Worm (Caenorhabditis elegans): ENCODE results near the gene nspb-4.

nspb-4 gene

ce11 chrIV:6560434-6560833 is 37.6 kb upstream of the nspb-4 start, which contains the start of gene best-9:
Gene best-9, plus strand, starts transcription at chrIV:6560734.
- no peak for TF ChIP-seq F13C5.2 (tag; optimal IDR thresholded peaks at IDR 0.05)
- no peak for TF ChIP-seq hmg-4 (GFP tag; optimal IDR thresholded peaks at IDR 0.05)
- no peak for TF ChIP-seq aly-1 (tag; optimal IDR thresholded peaks at IDR 0.05)

- no peak for TF ChIP-seq pes-1 (GFP tag; IDR thresholded peaks at IDR 0.05)
- TF ChIP-seq ama-1 (optimal IDR thresholded peaks at IDR 0.05), result no peak
- TF ChIP-seq tbx-11 (GFP tag; IDR thresholded peaks at IDR 0.05), result no peak
- no peak for TF ChIP-seq aly-1 (tag; optimal IDR thresholded peaks at IDR 0.05)
- no peak for TF ChIP-seq F13C5.2 (tag; optimal IDR thresholded peaks at IDR 0.05)
- TF ChIP-seq scrt-1 (GFP tag; IDR thresholded peaks at IDR 0.05), result no peak
- no peak for TF ChIP-seq flt-1 (GFP tag; IDR thresholded peaks at IDR 0.05)
- no peak for TF ChIP-seq ets-7 (tag; optimal IDR thresholded peaks at IDR 0.05)
- TF ChIP-seq B0310.2 (tag; optimal IDR thresholded peaks at IDR 0.05), result no peak
- no peak for TF ChIP-seq tra-4 (tag; optimal IDR thresholded peaks at IDR 0.05)
- TF ChIP-seq hnd-1 (tag; optimal IDR thresholded peaks at IDR 0.05), result no peak
- TF ChIP-seq tbx-37 (GFP tag; conservative IDR thresholded peaks at IDR 0.05), result no peak
- TF ChIP-seq ceh-36 (tag; optimal IDR thresholded peaks at IDR 0.05), result no peak
- no peak for TF ChIP-seq ceh-13 (GFP tag; optimal IDR thresholded peaks at IDR 0.05)
- no peak for TF ChIP-seq hmg-4 (GFP tag; optimal IDR thresholded peaks at IDR 0.05)
- TF ChIP-seq sea-1 (GFP tag; conservative IDR thresholded peaks at IDR 0.05), result no peak
- no peak for TF ChIP-seq hmbx-1 (tag; optimal IDR thresholded peaks at IDR 0.05)
Measured at ce11 chrIV:6562039-6562438, 36.0 kb upstream of the nspb-4 start.

DNA sequence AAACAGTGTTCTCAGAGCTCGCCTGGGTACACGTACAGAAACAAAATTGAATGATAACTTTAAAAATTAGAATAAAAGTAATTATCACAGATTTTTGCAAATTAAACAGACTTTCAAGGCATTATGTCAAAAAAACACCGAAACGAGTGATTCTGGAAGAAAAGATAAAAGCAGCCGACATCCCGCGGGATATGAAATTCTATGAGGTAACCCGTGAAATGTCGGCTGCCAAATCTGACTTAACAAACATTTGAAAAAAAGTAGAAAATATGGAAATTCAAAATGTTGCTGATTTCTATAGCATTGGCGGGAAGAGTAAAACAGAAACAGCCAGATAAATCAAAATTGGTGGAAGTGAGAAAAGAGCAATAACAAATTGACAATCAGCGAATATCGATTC is 32.4 kb upstream of the nspb-4 start:
- TF ChIP-seq hmg-4 (GFP tag; optimal IDR thresholded peaks at IDR 0.05), result no peak
- no peak for TF ChIP-seq F13C5.2 (tag; optimal IDR thresholded peaks at IDR 0.05)
- no peak for TF ChIP-seq aly-1 (tag; optimal IDR thresholded peaks at IDR 0.05)
- no peak for TF ChIP-seq tbx-11 (GFP tag; IDR thresholded peaks at IDR 0.05)
- TF ChIP-seq ceh-13 (GFP tag; optimal IDR thresholded peaks at IDR 0.05), result no peak

ce11 chrIV:6572238-6572637 is 25.8 kb upstream of the nspb-4 start, which contains the start of gene bicd-1:
Gene bicd-1, minus strand, starts transcription at chrIV:6572338.
- TF ChIP-seq F13C5.2 (tag; optimal IDR thresholded peaks at IDR 0.05) (no peak), B0310.2 (tag; optimal IDR thresholded peaks at IDR 0.05) (no peak), ceh-13 (GFP tag; optimal IDR thresholded peaks at IDR 0.05) (no peak), tra-4 (tag; optimal IDR thresholded peaks at IDR 0.05) (no peak), pes-1 (GFP tag; IDR thresholded peaks at IDR 0.05) (no peak), hnd-1 (tag; optimal IDR thresholded peaks at IDR 0.05) (no peak), ama-1 (optimal IDR thresholded peaks at IDR 0.05) (no peak), hmg-4 (GFP tag; optimal IDR thresholded peaks at IDR 0.05) (no peak)

DNA sequence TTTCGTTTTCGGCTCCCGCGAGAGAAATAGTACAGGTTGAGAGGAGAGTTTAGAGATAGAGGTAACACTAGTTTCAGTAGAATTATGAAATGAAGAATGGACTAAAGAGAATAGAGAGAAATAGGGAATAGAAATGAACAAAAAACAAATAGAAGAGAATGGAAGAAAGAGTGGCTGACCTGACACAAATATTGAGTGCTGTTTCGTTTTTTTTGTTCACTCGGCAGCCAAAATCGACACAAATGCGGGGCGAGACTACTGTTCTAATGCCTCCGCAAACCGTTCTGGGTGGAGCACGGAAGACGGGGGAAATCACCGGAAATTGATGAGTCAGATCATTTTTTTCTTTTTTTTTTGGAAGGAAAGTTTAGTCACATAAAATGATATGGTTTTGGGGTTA is 25.4 kb upstream of the nspb-4 start:
- TF ChIP-seq hmbx-1 (tag; optimal IDR thresholded peaks at IDR 0.05) (no peak), ceh-13 (GFP tag; optimal IDR thresholded peaks at IDR 0.05) (no peak), tbx-11 (GFP tag; IDR thresholded peaks at IDR 0.05) (no peak), B0310.2 (tag; optimal IDR thresholded peaks at IDR 0.05) (no peak), flt-1 (GFP tag; IDR thresholded peaks at IDR 0.05) (no peak), ets-7 (tag; optimal IDR thresholded peaks at IDR 0.05) (no peak), F13C5.2 (tag; optimal IDR thresholded peaks at IDR 0.05) (no peak), ama-1 (optimal IDR thresholded peaks at IDR 0.05) (no peak), sea-1 (GFP tag; conservative IDR thresholded peaks at IDR 0.05) (no peak), pes-1 (GFP tag; IDR thresholded peaks at IDR 0.05) (no peak), tra-4 (tag; optimal IDR thresholded peaks at IDR 0.05) (no peak), ceh-36 (tag; optimal IDR thresholded peaks at IDR 0.05) (no peak), scrt-1 (GFP tag; IDR thresholded peaks at IDR 0.05) (no peak), aly-1 (tag; optimal IDR thresholded peaks at IDR 0.05) (no peak), hmg-4 (GFP tag; optimal IDR thresholded peaks at IDR 0.05) (no peak), hnd-1 (tag; optimal IDR thresholded peaks at IDR 0.05) (no peak), tbx-37 (GFP tag; conservative IDR thresholded peaks at IDR 0.05) (no peak)

- no peak for TF ChIP-seq F13C5.2 (tag; optimal IDR thresholded peaks at IDR 0.05)
- no peak for TF ChIP-seq hmbx-1 (tag; optimal IDR thresholded peaks at IDR 0.05)
Measured at ce11 chrIV:6574343-6574742, 23.7 kb upstream of the nspb-4 start.

DNA sequence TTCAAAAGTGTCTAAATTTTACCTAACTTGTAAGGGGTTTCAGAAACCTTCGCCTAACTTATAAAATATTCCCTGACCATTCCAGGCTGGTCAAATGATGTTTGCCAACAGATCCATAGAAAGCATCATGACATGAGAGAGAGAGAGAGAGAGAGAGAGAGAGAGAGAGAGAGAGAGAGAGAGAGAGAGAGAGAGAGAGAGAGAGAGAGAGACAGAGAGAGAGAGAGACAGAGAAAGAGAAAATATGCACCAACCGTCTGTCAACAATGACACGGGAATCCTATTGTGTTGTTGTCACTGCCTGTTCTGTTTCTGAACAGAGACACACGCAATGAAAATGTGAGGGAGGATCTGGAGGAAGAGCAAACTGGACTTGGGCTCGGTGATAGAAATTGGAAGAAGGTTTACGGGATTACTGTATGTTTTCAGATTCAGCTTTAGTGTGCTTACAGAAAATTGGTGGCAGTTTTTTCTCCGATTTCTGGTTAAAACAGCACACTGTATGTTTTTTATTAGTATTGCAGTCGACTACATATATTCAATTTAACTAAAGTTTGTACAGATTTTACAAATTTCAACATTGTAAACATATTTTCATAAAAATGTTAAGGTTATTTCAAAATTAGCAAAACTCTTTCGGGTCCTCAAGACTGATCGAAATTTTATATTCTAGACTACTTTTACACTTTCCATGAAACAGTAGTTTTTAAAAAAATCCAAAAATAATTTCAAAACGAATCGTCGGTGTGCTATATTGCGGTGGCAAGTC is 21.9 kb upstream of the nspb-4 start:
- no peak for TF ChIP-seq tbx-11 (GFP tag; IDR thresholded peaks at IDR 0.05)
- no peak for TF ChIP-seq ceh-36 (tag; optimal IDR thresholded peaks at IDR 0.05)
- no peak for TF ChIP-seq tra-4 (tag; optimal IDR thresholded peaks at IDR 0.05)
- TF ChIP-seq aly-1 (tag; optimal IDR thresholded peaks at IDR 0.05), result no peak
- TF ChIP-seq sea-1 (GFP tag; conservative IDR thresholded peaks at IDR 0.05), result no peak
- no peak for TF ChIP-seq hmbx-1 (tag; optimal IDR thresholded peaks at IDR 0.05)
- TF ChIP-seq pes-1 (GFP tag; IDR thresholded peaks at IDR 0.05), result no peak
- TF ChIP-seq ama-1 (optimal IDR thresholded peaks at IDR 0.05), result no peak
- TF ChIP-seq B0310.2 (tag; optimal IDR thresholded peaks at IDR 0.05), result no peak
- no peak for TF ChIP-seq ets-7 (tag; optimal IDR thresholded peaks at IDR 0.05)
- TF ChIP-seq hnd-1 (tag; optimal IDR thresholded peaks at IDR 0.05), result no peak
- TF ChIP-seq F13C5.2 (tag; optimal IDR thresholded peaks at IDR 0.05), result no peak
- no peak for TF ChIP-seq hmg-4 (GFP tag; optimal IDR thresholded peaks at IDR 0.05)
- no peak for TF ChIP-seq tbx-37 (GFP tag; conservative IDR thresholded peaks at IDR 0.05)

ce11 chrIV:6576728-6577101 is 21.3 kb upstream of the nspb-4 start:
- TF ChIP-seq pes-1 (GFP tag; IDR thresholded peaks at IDR 0.05) (no peak), aly-1 (tag; optimal IDR thresholded peaks at IDR 0.05) (no peak), tbx-11 (GFP tag; IDR thresholded peaks at IDR 0.05) (no peak), flt-1 (GFP tag; IDR thresholded peaks at IDR 0.05) (no peak), tra-4 (tag; optimal IDR thresholded peaks at IDR 0.05) (no peak), ceh-13 (GFP tag; optimal IDR thresholded peaks at IDR 0.05) (no peak), sea-1 (GFP tag; conservative IDR thresholded peaks at IDR 0.05) (no peak), B0310.2 (tag; optimal IDR thresholded peaks at IDR 0.05) (no peak), hnd-1 (tag; optimal IDR thresholded peaks at IDR 0.05) (no peak), scrt-1 (GFP tag; IDR thresholded peaks at IDR 0.05) (no peak), ama-1 (optimal IDR thresholded peaks at IDR 0.05) (no peak), tbx-37 (GFP tag; conservative IDR thresholded peaks at IDR 0.05) (no peak), F13C5.2 (tag; optimal IDR thresholded peaks at IDR 0.05) (no peak)
